Fruit fly (Drosophila melanogaster) whole organism, embryonic: ENCODE results near the gene CenB1A.

Source experiments
- Bgb ChIP-seq: fragments of 200-800 bp; sonication (Bioruptor generic); IDR thresholded peaks from 2 replicates; pipeline ENCODE4 v1.3.6; 2022; ENCODE audit warnings: missing biosample characterization, missing genetic modification characterization; ENCODE audit not compliant: partially characterized antibody
- CG10366 ChIP-seq: fragments of 200-800 bp; sonication (Bioruptor generic); IDR thresholded peaks from 2 replicates; pipeline ENCODE4 v1.3.6; 2022; ENCODE audit warnings: missing biosample characterization, missing genetic modification characterization
- CG10979 ChIP-seq: fragments of 200-800 bp; sonication (Bioruptor generic); optimal IDR thresholded peaks from 2 replicates; lab custom pipeline; 2018; ENCODE audit warnings: missing biosample characterization, mild to moderate bottlenecking, missing genetic modification characterization, moderate library complexity
- CG11085 ChIP-seq: fragments of 200-800 bp; sonication (Bioruptor generic); IDR thresholded peaks from 2 replicates; pipeline ENCODE4 v1.3.6; 2022; ENCODE audit warnings: missing biosample characterization, missing genetic modification characterization
- CG11456 ChIP-seq: fragments of 200-800 bp; sonication (Bioruptor generic); IDR thresholded peaks from 3 replicates; pipeline ENCODE4 v1.3.6; 2022; ENCODE audit warnings: missing biosample characterization, missing genetic modification characterization
- CG12769 ChIP-seq: fragments of 200-800 bp; sonication (Bioruptor generic); optimal IDR thresholded peaks from 2 replicates; lab custom pipeline; 2019; ENCODE audit warnings: missing biosample characterization, mild to moderate bottlenecking, missing genetic modification characterization, moderate library complexity
- CG13123 ChIP-seq: fragments of 200-800 bp; sonication (Bioruptor generic); optimal IDR thresholded peaks from 2 replicates; lab custom pipeline; 2016; ENCODE audit warnings: missing biosample characterization, missing genetic modification characterization
- CG13894 ChIP-seq: fragments of 200-800 bp; sonication (Bioruptor generic); optimal IDR thresholded peaks from 3 replicates; lab custom pipeline; 2018; ENCODE audit warnings: missing biosample characterization, mild to moderate bottlenecking, missing genetic modification characterization, moderate library complexity
- CG17361 ChIP-seq: fragments of 200-800 bp; sonication (Bioruptor generic); IDR thresholded peaks from 3 replicates; pipeline ENCODE4 v1.3.6; 2022; ENCODE audit warnings: missing biosample characterization, missing genetic modification characterization
- CG2678 ChIP-seq: fragments of 200-800 bp; sonication (Bioruptor generic); optimal IDR thresholded peaks from 3 replicates; lab custom pipeline; 2019; ENCODE audit warnings: missing biosample characterization, mild to moderate bottlenecking, missing genetic modification characterization, moderate library complexity
- CG2712 ChIP-seq: fragments of 200-800 bp; optimal IDR thresholded peaks from 3 replicates; lab custom pipeline; 2019; ENCODE audit warnings: missing biosample characterization, mild to moderate bottlenecking, missing genetic modification characterization, moderate library complexity
- CG32772 ChIP-seq: fragments of 200-800 bp; sonication (Bioruptor generic); IDR thresholded peaks from 2 replicates; pipeline ENCODE4 v1.3.6; 2022; ENCODE audit warnings: missing biosample characterization, missing genetic modification characterization
- CG3281 ChIP-seq: fragments of 200-800 bp; sonication (Bioruptor generic); optimal IDR thresholded peaks from 3 replicates; lab custom pipeline; 2017; ENCODE audit warnings: missing biosample characterization, mild to moderate bottlenecking, missing genetic modification characterization
- CG7987 ChIP-seq: fragments of 200-800 bp; sonication (Bioruptor generic); optimal IDR thresholded peaks from 2 replicates; lab custom pipeline; 2018; ENCODE audit warnings: missing biosample characterization, mild to moderate bottlenecking, missing genetic modification characterization, moderate library complexity
- CG9932 ChIP-seq: fragments of 200-800 bp; sonication (Bioruptor generic); IDR thresholded peaks from 2 replicates; pipeline ENCODE4 v1.3.6; 2022; ENCODE audit warnings: missing biosample characterization, missing genetic modification characterization
- CTCF ChIP-seq: fragments of 200-800 bp; sonication (Bioruptor generic); optimal IDR thresholded peaks from 2 replicates; lab custom pipeline; 2017; ENCODE audit warnings: missing biosample characterization, mild to moderate bottlenecking, missing genetic modification characterization, moderate library complexity
- CkIIα-i1 ChIP-seq: fragments of 200-800 bp; sonication (Bioruptor generic); IDR thresholded peaks from 2 replicates; pipeline ENCODE4 v1.3.6; 2022; ENCODE audit warnings: missing biosample characterization, missing genetic modification characterization
- Dbx ChIP-seq: fragments of 200-800 bp; sonication (Bioruptor generic); IDR thresholded peaks from 3 replicates; pipeline ENCODE4 v1.3.6; 2022; ENCODE audit warnings: missing biosample characterization, missing genetic modification characterization
- Drgx ChIP-seq: fragments of 200-800 bp; sonication (Bioruptor generic); IDR thresholded peaks from 2 replicates; pipeline ENCODE4 v1.3.6; 2022; ENCODE audit warnings: missing biosample characterization, missing genetic modification characterization
- Ets65A ChIP-seq: fragments of 200-800 bp; sonication (Bioruptor generic); peaks from one replicate; lab custom pipeline; 2016; ENCODE audit warnings: missing biosample characterization, missing genetic modification characterization
- Lhr ChIP-seq: fragments of 200-800 bp; sonication (Bioruptor generic); optimal IDR thresholded peaks from 3 replicates; lab custom pipeline; 2017; ENCODE audit warnings: mild to moderate bottlenecking, missing biosample characterization, missing genetic modification reagents, missing genetic modification characterization
- Meics ChIP-seq: fragments of 200-800 bp; sonication (Bioruptor generic); optimal IDR thresholded peaks from 2 replicates; lab custom pipeline; 2017; ENCODE audit warnings: missing biosample characterization, mild to moderate bottlenecking, missing genetic modification characterization
- NC2β ChIP-seq: fragments of 200-800 bp; sonication (Bioruptor generic); optimal IDR thresholded peaks from 2 replicates; lab custom pipeline; 2016; ENCODE audit warnings: missing biosample characterization, missing genetic modification characterization
- Pdp1 ChIP-seq, 2 experiments: fragments of 200-800 bp; sonication (Bioruptor generic); optimal IDR thresholded peaks; 3 replicates each; lab custom pipeline; 2016; ENCODE audit warnings: missing biosample characterization in 2 of 2, missing genetic modification characterization in 2 of 2, mild to moderate bottlenecking in 1 of 2, moderate library complexity in 1 of 2
- Ptx1 ChIP-seq: fragments of 200-800 bp; sonication (Bioruptor generic); IDR thresholded peaks from 2 replicates; pipeline ENCODE4 v1.3.6; 2022; ENCODE audit warnings: missing biosample characterization, missing genetic modification characterization
- Side ChIP-seq: fragments of 200-800 bp; sonication (Bioruptor generic); optimal IDR thresholded peaks from 2 replicates; lab custom pipeline; 2016; ENCODE audit warnings: missing biosample characterization, missing genetic modification characterization
- TFAM ChIP-seq: fragments of 200-800 bp; sonication (Bioruptor generic); optimal IDR thresholded peaks from 2 replicates; lab custom pipeline; 2017; ENCODE audit warnings: missing biosample characterization, missing genetic modification characterization, inconsistent platforms
- Tbp ChIP-seq: fragments of >200 bp; optimal IDR thresholded peaks from 2 replicates; lab custom pipeline; 2018; ENCODE audit warnings: missing biosample characterization, missing genetic modification characterization
- ara ChIP-seq: fragments of 200-800 bp; sonication (Bioruptor generic); IDR thresholded peaks from 2 replicates; pipeline ENCODE4 v1.3.6; 2022; ENCODE audit warnings: missing biosample characterization, missing genetic modification characterization
- chinmo ChIP-seq: fragments of 200-800 bp; sonication (Bioruptor generic); IDR thresholded peaks from 4 replicates; pipeline ENCODE4 v1.3.6; 2022; ENCODE audit warnings: missing biosample characterization, missing genetic modification characterization; ENCODE audit not compliant: partially characterized antibody
- crol ChIP-seq: fragments of 200-800 bp; sonication (Bioruptor generic); IDR thresholded peaks from 2 replicates; pipeline ENCODE4 v1.3.6; 2022; ENCODE audit warnings: missing biosample characterization, missing genetic modification characterization
- dimm ChIP-seq: fragments of 200-800 bp; sonication (Bioruptor generic); IDR thresholded peaks from 2 replicates; pipeline ENCODE4 v1.3.6; 2022; ENCODE audit warnings: missing biosample characterization, missing genetic modification characterization
- gcm ChIP-seq: fragments of 200-800 bp; sonication (Bioruptor generic); optimal IDR thresholded peaks from 2 replicates; lab custom pipeline; 2019; ENCODE audit warnings: missing biosample characterization, mild to moderate bottlenecking, missing genetic modification characterization, moderate library complexity
- gem ChIP-seq: fragments of 200-800 bp; sonication (Bioruptor generic); optimal IDR thresholded peaks from 2 replicates; lab custom pipeline; 2019; ENCODE audit warnings: missing biosample characterization, mild to moderate bottlenecking, missing genetic modification characterization, moderate library complexity
- jumu ChIP-seq: fragments of 200-800 bp; sonication (Bioruptor generic); optimal IDR thresholded peaks from 3 replicates; lab custom pipeline; 2016; ENCODE audit warnings: missing biosample characterization, missing genetic modification characterization
- lmd ChIP-seq: fragments of 200-800 bp; sonication (Bioruptor generic); IDR thresholded peaks from 2 replicates; pipeline ENCODE4 v1.3.6; 2022; ENCODE audit warnings: missing biosample characterization, missing genetic modification characterization
- lola ChIP-seq, 3 experiments: fragments of >200 bp in 2 of 3; fragments of 200-800 bp in 1 of 3; sonication (Bioruptor generic) in 1 of 3; optimal IDR thresholded peaks; 2 replicates each; lab custom pipeline; 2017 to 2019; ENCODE audit warnings: missing biosample characterization in 3 of 3, missing genetic modification characterization in 3 of 3, mild to moderate bottlenecking in 1 of 3, moderate library complexity in 1 of 3
- pzg ChIP-seq: fragments of 200-800 bp; sonication (Bioruptor generic); optimal IDR thresholded peaks from 3 replicates; lab custom pipeline; 2018; ENCODE audit warnings: missing biosample characterization, mild to moderate bottlenecking, missing genetic modification characterization, moderate library complexity
- row ChIP-seq: fragments of 200-800 bp; sonication (Bioruptor generic); IDR thresholded peaks from 3 replicates; pipeline ENCODE4 v1.3.6; 2022; ENCODE audit warnings: missing biosample characterization, missing genetic modification characterization
- shn ChIP-seq: fragments of 200-800 bp; sonication (Bioruptor generic); optimal IDR thresholded peaks from 3 replicates; lab custom pipeline; 2016; ENCODE audit warnings: missing biosample characterization, missing genetic modification characterization
- sna ChIP-seq: fragments of 200-800 bp; sonication (Bioruptor generic); IDR thresholded peaks from 2 replicates; pipeline ENCODE4 v1.3.6; 2022; ENCODE audit warnings: missing biosample characterization, missing genetic modification characterization; ENCODE audit not compliant: partially characterized antibody
- sob ChIP-seq: fragments of 200-800 bp; sonication (Bioruptor generic); IDR thresholded peaks from 2 replicates; pipeline ENCODE4 v1.3.6; 2022; ENCODE audit warnings: missing biosample characterization, missing genetic modification characterization
- tna ChIP-seq: fragments of 200-800 bp; sonication (Bioruptor generic); IDR thresholded peaks from 2 replicates; pipeline ENCODE4 v1.3.6; 2022; ENCODE audit warnings: missing biosample characterization, missing genetic modification characterization; ENCODE audit not compliant: partially characterized antibody
- unc-4 ChIP-seq: fragments of 200-800 bp; sonication (Bioruptor generic); IDR thresholded peaks from 2 replicates; pipeline ENCODE4 v1.3.6; 2022; ENCODE audit warnings: missing biosample characterization, missing genetic modification characterization; ENCODE audit not compliant: partially characterized antibody
- vfl ChIP-seq: fragments of 200-800 bp; sonication (Bioruptor generic); optimal IDR thresholded peaks from 2 replicates; lab custom pipeline; 2016; ENCODE audit warnings: missing biosample characterization, missing genetic modification characterization
- vvl ChIP-seq: fragments of 200-800 bp; sonication (Bioruptor generic); IDR thresholded peaks from 2 replicates; pipeline ENCODE4 v1.3.6; 2022; ENCODE audit warnings: missing biosample characterization, missing genetic modification characterization
- z ChIP-seq: fragments of 200-800 bp; sonication (Bioruptor generic); IDR thresholded peaks from 3 replicates; pipeline ENCODE4 v1.3.6; 2022; ENCODE audit warnings: missing biosample characterization, missing genetic modification characterization

CenB1A gene

DNA sequence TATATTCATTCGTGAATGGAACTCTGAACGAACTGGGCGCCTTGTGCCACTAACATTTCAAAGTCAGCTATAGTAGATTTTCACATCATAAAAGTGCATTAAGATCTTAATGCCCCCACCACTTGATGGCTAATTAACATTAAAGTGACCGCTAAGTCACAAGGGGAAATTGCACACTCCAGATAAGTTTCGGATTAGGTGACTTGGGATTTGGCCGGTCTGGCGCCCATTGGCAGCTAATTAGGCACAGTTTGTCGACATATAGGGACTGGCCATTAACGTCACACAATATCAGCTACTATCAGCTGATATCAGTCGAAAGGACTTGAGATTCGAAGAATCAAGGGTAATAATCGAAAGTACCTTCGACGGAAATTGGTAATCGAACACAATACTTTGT lies 46.4 kb downstream of the CenB1A start:
- TF ChIP-seq tna (GFP tag; lab: Robert Waterston, UW): no peak
- TF ChIP-seq lola (GFP tag; optimal IDR thresholded peaks at IDR 0.05; lab: Kevin White, UChicago): no peak
- no peak for TF ChIP-seq CG2712 (tag; lab: Kevin White, UChicago)
- TF ChIP-seq CG11085 (GFP tag; lab: Robert Waterston, UW): no peak
- TF ChIP-seq, all 482 proteins: peak for 0

DNA sequence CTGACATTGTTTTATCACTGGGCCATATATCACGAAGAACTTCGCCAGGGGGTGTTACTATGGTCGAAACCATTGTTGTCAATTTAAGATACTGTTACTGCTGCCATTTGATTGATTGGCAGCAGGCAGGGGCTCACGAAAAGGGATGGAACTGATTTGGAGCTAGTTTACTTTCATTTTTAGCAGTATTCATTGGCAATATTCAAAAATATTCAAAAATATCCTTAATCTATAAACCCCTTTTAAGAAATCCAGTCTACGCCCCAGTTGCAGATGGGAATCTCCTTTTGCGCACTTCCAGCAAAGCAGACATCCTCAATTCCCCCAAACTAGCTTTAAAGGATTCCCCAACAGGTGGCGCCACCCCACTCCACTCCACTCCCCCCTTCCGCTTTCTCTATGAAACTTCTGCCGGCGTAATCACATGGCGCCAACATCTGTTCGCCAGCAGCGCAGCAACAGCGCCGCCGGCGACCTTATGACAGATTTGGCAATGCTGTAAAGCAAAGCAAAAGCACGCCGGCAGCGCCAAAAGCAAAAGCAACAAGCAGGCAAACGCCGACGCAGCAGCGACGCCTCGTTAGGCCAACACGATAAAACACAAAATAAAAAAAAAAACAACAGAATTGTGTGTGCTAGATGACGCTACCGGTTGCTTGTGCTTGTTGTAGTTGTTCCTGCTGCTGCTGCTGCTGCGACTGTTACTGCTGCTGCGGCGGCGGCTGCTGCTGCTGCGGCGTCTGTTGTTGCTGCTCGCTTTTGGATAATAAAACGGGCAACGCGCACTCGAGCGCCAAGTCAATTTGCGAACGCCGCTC lies 49.5 kb downstream of the CenB1A start, which contains the start of gene Irk1:
Gene Irk1, plus strand, starts transcription at position 811 of the 818 bp plus-strand sequence.
- TF ChIP-seq CkIIα-i1 (GFP tag; lab: Robert Waterston, UW) (no peak), dimm (no peak), Meics (peak; percentile 26), gcm (GFP tag; lab: Kevin White, UChicago) (no peak), sob (GFP tag; lab: Robert Waterston, UW) (no peak), pzg (GFP tag; lab: Kevin White, UChicago) (no peak), Bgb (GFP tag; lab: Robert Waterston, UW) (no peak), Pdp1 (GFP tag; optimal IDR thresholded peaks at IDR 0.05; lab: Kevin White, UChicago) (peak in 1 of 2 experiments; percentile 24), vvl (GFP tag; lab: Robert Waterston, UW) (peak; percentile 32; the same call in 1 of the 2 replicates), tna (GFP tag; lab: Robert Waterston, UW) (no peak), Ptx1 (peak; percentile 31; the same call in 1 of the 2 replicates), Ets65A (peak; percentile 72), CG10366 (GFP tag; lab: Robert Waterston, UW) (peak; percentile 29; the same call in 1 of the 2 replicates), row (GFP tag; lab: Robert Waterston, UW) (0 out of 3 replicates have a peak, but pooled peaks have one; percentile 31), ara (GFP tag; lab: Robert Waterston, UW) (peak; percentile 17; the same call in 1 of the 2 replicates), lmd (peak; percentile 44), vfl (GFP tag; lab: Kevin White, UChicago) (no peak), Drgx (GFP tag; lab: Robert Waterston, UW) (peak; percentile 23; the same call in 1 of the 2 replicates), CG11456 (GFP tag; lab: Robert Waterston, UW) (0 out of 3 replicates have a peak, but pooled peaks have one; percentile 28), Lhr (GFP tag; lab: Kevin White, UChicago) (no peak), CG13123 (GFP tag; lab: Kevin White, UChicago) (no peak), Dbx (GFP tag; lab: Robert Waterston, UW) (0 out of 3 replicates have a peak, but pooled peaks have one; percentile 24), CTCF (GFP tag; lab: Kevin White, UChicago) (peak; percentile 83), CG13894 (no peak), crol (no peak), z (GFP tag; lab: Robert Waterston, UW) (no peak), unc-4 (GFP tag; lab: Robert Waterston, UW) (no peak), TFAM (GFP tag; lab: Kevin White, UChicago) (no peak), sna (GFP tag; lab: Robert Waterston, UW) (peak; percentile 57; the same call in 1 of the 2 replicates), CG32772 (GFP tag; lab: Robert Waterston, UW) (0 out of 2 replicates have a peak, but pooled peaks have one; percentile 5), CG12769 (tag; lab: Kevin White, UChicago) (peak; percentile 9), jumu (GFP tag; lab: Kevin White, UChicago) (no peak), CG10979 (no peak), NC2β (GFP tag; lab: Kevin White, UChicago) (no peak), CG17361 (GFP tag; lab: Robert Waterston, UW) (no peak), Side (GFP tag; lab: Kevin White, UChicago) (no peak), CG2678 (peak; percentile 23), CG9932 (peak; percentile 31; the same call in 1 of the 2 replicates), CG3281 (GFP tag; lab: Kevin White, UChicago) (peak; percentile 6), Tbp (GFP tag; lab: Kevin White, UChicago) (no peak), gem (tag; lab: Kevin White, UChicago) (peak; percentile 8), chinmo (GFP tag; lab: Robert Waterston, UW) (peak; percentile 86; the same call in 2 of the 4 replicates), CG7987 (GFP tag; lab: Kevin White, UChicago) (no peak), shn (GFP tag; lab: Kevin White, UChicago) (no peak)
